Fruit fly (Drosophila melanogaster) whole organism, embryonic: ENCODE measurements around the gene CG5386.

Experiments
- BEAF-32 ChIP-seq: fragments of 200-800 bp; sonication (Bioruptor generic); optimal IDR thresholded peaks from 3 replicates; lab custom pipeline; 2017; ENCODE audit warnings: missing biosample characterization, missing genetic modification characterization, mild to moderate bottlenecking, moderate library complexity, missing genetic modification reagents
- CG10209 ChIP-seq: fragments of 200-800 bp; sonication (Bioruptor generic); optimal IDR thresholded peaks from 3 replicates; lab custom pipeline; 2017; ENCODE audit warnings: missing biosample characterization, mild to moderate bottlenecking, missing genetic modification characterization, missing genetic modification reagents
- CG10267 ChIP-seq: fragments of 200-800 bp; sonication (Bioruptor generic); optimal IDR thresholded peaks from 2 replicates; lab custom pipeline; 2018; ENCODE audit warnings: missing biosample characterization, mild to moderate bottlenecking, missing genetic modification characterization, moderate library complexity
- CG10431 ChIP-seq: fragments of 200-800 bp; sonication (Bioruptor generic); optimal IDR thresholded peaks from 3 replicates; lab custom pipeline; 2018; ENCODE audit warnings: missing biosample characterization, mild to moderate bottlenecking, missing genetic modification characterization
- CG12769 ChIP-seq: fragments of 200-800 bp; sonication (Bioruptor generic); optimal IDR thresholded peaks from 2 replicates; lab custom pipeline; 2019; ENCODE audit warnings: missing biosample characterization, mild to moderate bottlenecking, missing genetic modification characterization, moderate library complexity
- CG13123 ChIP-seq: fragments of 200-800 bp; sonication (Bioruptor generic); optimal IDR thresholded peaks from 2 replicates; lab custom pipeline; 2016; ENCODE audit warnings: missing biosample characterization, missing genetic modification characterization
- CG13287 ChIP-seq: fragments of 200-800 bp; sonication (Bioruptor generic); IDR thresholded peaks from 2 replicates; pipeline ENCODE4 v1.3.6; 2022; ENCODE audit warnings: missing biosample characterization, missing genetic modification characterization; ENCODE audit not compliant: partially characterized antibody
- CG14710 ChIP-seq: fragments of 200-800 bp; sonication (Bioruptor generic); optimal IDR thresholded peaks from 3 replicates; lab custom pipeline; 2019; ENCODE audit warnings: missing biosample characterization, mild to moderate bottlenecking, missing genetic modification characterization, moderate library complexity
- CG16813 ChIP-seq: fragments of 200-800 bp; sonication (Bioruptor generic); IDR thresholded peaks from 3 replicates; pipeline ENCODE4 v1.3.6; 2022; ENCODE audit warnings: missing biosample characterization, missing genetic modification characterization; ENCODE audit not compliant: partially characterized antibody
- CG18619 ChIP-seq: fragments of 200-800 bp; sonication (Bioruptor generic); optimal IDR thresholded peaks from 3 replicates; lab custom pipeline; 2017; ENCODE audit warnings: missing biosample characterization, mild to moderate bottlenecking, missing genetic modification characterization
- CG18764 ChIP-seq: fragments of 200-800 bp; sonication (Bioruptor generic); optimal IDR thresholded peaks from 3 replicates; lab custom pipeline; 2016; ENCODE audit warnings: missing biosample characterization, missing genetic modification characterization
- CG2116 ChIP-seq: fragments of 200-800 bp; sonication (Bioruptor generic); optimal IDR thresholded peaks from 3 replicates; lab custom pipeline; 2018; ENCODE audit warnings: missing biosample characterization, mild to moderate bottlenecking, missing genetic modification characterization
- CG2129 ChIP-seq: fragments of 200-800 bp; sonication (Bioruptor generic); IDR thresholded peaks from 2 replicates; pipeline ENCODE4 v1.3.6; 2022; ENCODE audit warnings: missing biosample characterization, missing genetic modification characterization; ENCODE audit not compliant: partially characterized antibody
- CG2875 ChIP-seq: fragments of 200-800 bp; sonication (Bioruptor generic); optimal IDR thresholded peaks from 2 replicates; lab custom pipeline; 2017; ENCODE audit warnings: missing biosample characterization, mild to moderate bottlenecking, missing genetic modification characterization, missing genetic modification reagents
- CG2889 ChIP-seq: fragments of 200-800 bp; sonication (Bioruptor generic); IDR thresholded peaks from 3 replicates; pipeline ENCODE4 v1.3.6; 2022; ENCODE audit warnings: missing biosample characterization, missing genetic modification characterization
- CG3065 ChIP-seq: fragments of 200-800 bp; sonication (Bioruptor generic); optimal IDR thresholded peaks from 2 replicates; lab custom pipeline; 2016; ENCODE audit warnings: missing biosample characterization, missing genetic modification characterization
- CG34224 ChIP-seq: fragments of 200-800 bp; sonication (Bioruptor generic); IDR thresholded peaks from 3 replicates; pipeline ENCODE4 v1.3.6; 2022; ENCODE audit warnings: missing biosample characterization, missing genetic modification characterization; ENCODE audit not compliant: partially characterized antibody
- CG4730 ChIP-seq: fragments of 200-800 bp; sonication (Bioruptor generic); IDR thresholded peaks from 2 replicates; pipeline ENCODE4 v1.3.6; 2022; ENCODE audit warnings: missing biosample characterization, missing genetic modification characterization
- CG4820 ChIP-seq: fragments of 200-800 bp; sonication (Bioruptor generic); optimal IDR thresholded peaks from 3 replicates; lab custom pipeline; 2016; ENCODE audit warnings: missing biosample characterization, missing genetic modification characterization
- CG4854 ChIP-seq: fragments of 200-800 bp; sonication (Bioruptor generic); optimal IDR thresholded peaks from 2 replicates; lab custom pipeline; 2016; ENCODE audit warnings: missing biosample characterization, missing genetic modification characterization, inconsistent platforms
- CG7963 ChIP-seq: fragments of 200-800 bp; sonication (Bioruptor generic); IDR thresholded peaks from 3 replicates; pipeline ENCODE4 v1.3.6; 2022; ENCODE audit warnings: missing biosample characterization, missing genetic modification characterization; ENCODE audit not compliant: partially characterized antibody
- CoRest ChIP-seq: fragments of 200-800 bp; sonication (Bioruptor generic); optimal IDR thresholded peaks from 3 replicates; lab custom pipeline; 2018; ENCODE audit warnings: missing biosample characterization, mild to moderate bottlenecking, missing genetic modification characterization, moderate library complexity
- Dll ChIP-seq: fragments of 200-800 bp; sonication (Bioruptor generic); IDR thresholded peaks from 4 replicates; pipeline ENCODE4 v1.3.6; 2022; ENCODE audit warnings: missing biosample characterization, missing genetic modification characterization; ENCODE audit not compliant: partially characterized antibody
- Doc3 ChIP-seq: fragments of 200-800 bp; sonication (Bioruptor generic); IDR thresholded peaks from 3 replicates; pipeline ENCODE4 v1.3.6; 2022; ENCODE audit warnings: missing biosample characterization, missing genetic modification characterization; ENCODE audit not compliant: partially characterized antibody
- Ets97D ChIP-seq: fragments of 200-800 bp; sonication (Bioruptor generic); optimal IDR thresholded peaks from 3 replicates; lab custom pipeline; 2016; ENCODE audit warnings: missing biosample characterization, missing genetic modification characterization
- HmgZ ChIP-seq: fragments of 200-800 bp; sonication (Bioruptor generic); optimal IDR thresholded peaks from 2 replicates; lab custom pipeline; 2018; ENCODE audit warnings: missing biosample characterization, mild to moderate bottlenecking, missing genetic modification characterization
- MBD-R2 ChIP-seq: fragments of 200-800 bp; sonication (Bioruptor generic); IDR thresholded peaks from 2 replicates; pipeline ENCODE4 v1.3.6; 2022; ENCODE audit warnings: missing biosample characterization, missing genetic modification characterization
- Myb ChIP-seq: fragments of 200-800 bp; sonication (Bioruptor generic); optimal IDR thresholded peaks from 2 replicates; lab custom pipeline; 2016; ENCODE audit warnings: missing biosample characterization, missing genetic modification characterization
- Nf-YB ChIP-seq: fragments of 200-800 bp; sonication (Bioruptor generic); optimal IDR thresholded peaks from 3 replicates; lab custom pipeline; 2019; ENCODE audit warnings: missing biosample characterization, mild to moderate bottlenecking, missing genetic modification characterization, moderate library complexity
- Sry-δ ChIP-seq: fragments of 200-800 bp; sonication (Bioruptor generic); optimal IDR thresholded peaks from 2 replicates; lab custom pipeline; 2016; ENCODE audit warnings: missing biosample characterization, missing genetic modification characterization
- amos ChIP-seq: fragments of 200-800 bp; sonication (Bioruptor generic); IDR thresholded peaks from 2 replicates; pipeline ENCODE4 v1.3.6; 2022; ENCODE audit warnings: missing biosample characterization, missing genetic modification characterization; ENCODE audit not compliant: partially characterized antibody
- bbx ChIP-seq: fragments of 200-800 bp; sonication (Bioruptor generic); IDR thresholded peaks from 2 replicates; pipeline ENCODE4 v1.3.6; 2022; ENCODE audit warnings: missing biosample characterization, missing genetic modification characterization; ENCODE audit not compliant: partially characterized antibody
- cato ChIP-seq: fragments of 200-800 bp; sonication (Bioruptor generic); optimal IDR thresholded peaks from 2 replicates; lab custom pipeline; 2016; ENCODE audit warnings: missing biosample characterization, missing genetic modification characterization, borderline replicate concordance
- chinmo ChIP-seq: fragments of 200-800 bp; sonication (Bioruptor generic); IDR thresholded peaks from 4 replicates; pipeline ENCODE4 v1.3.6; 2022; ENCODE audit warnings: missing biosample characterization, missing genetic modification characterization; ENCODE audit not compliant: partially characterized antibody
- chm ChIP-seq: fragments of 200-800 bp; sonication (Bioruptor generic); IDR thresholded peaks from 2 replicates; pipeline ENCODE4 v1.3.6; 2022; ENCODE audit warnings: missing biosample characterization, missing genetic modification characterization
- dpn ChIP-seq, 2 experiments: fragments of 200-800 bp; sonication (Bioruptor generic); optimal IDR thresholded peaks; 3 replicates each; lab custom pipeline; 2016; ENCODE audit warnings: missing biosample characterization in 2 of 2, missing genetic modification characterization in 2 of 2
- en ChIP-seq: fragments of 200-800 bp; sonication (Bioruptor generic); optimal IDR thresholded peaks from 2 replicates; lab custom pipeline; 2016; ENCODE audit warnings: missing biosample characterization, missing genetic modification characterization
- gfzf ChIP-seq: fragments of 200-800 bp; sonication (Bioruptor generic); optimal IDR thresholded peaks from 2 replicates; lab custom pipeline; 2016; ENCODE audit warnings: missing biosample characterization, mild to moderate bottlenecking, missing genetic modification characterization, moderate library complexity
- gt ChIP-seq: fragments of 200-800 bp; sonication (Bioruptor generic); IDR thresholded peaks from 2 replicates; pipeline ENCODE4 v1.3.6; 2022; ENCODE audit warnings: missing biosample characterization, missing genetic modification characterization
- hb ChIP-seq: fragments of 200-800 bp; sonication (Bioruptor generic); IDR thresholded peaks from 3 replicates; pipeline ENCODE4 v1.3.6; 2022; ENCODE audit warnings: missing biosample characterization, missing genetic modification characterization; ENCODE audit not compliant: partially characterized antibody
- nerfin-2 ChIP-seq: fragments of 200-800 bp; sonication (Bioruptor generic); IDR thresholded peaks from 2 replicates; pipeline ENCODE4 v1.3.6; 2022; ENCODE audit warnings: missing biosample characterization, missing genetic modification characterization; ENCODE audit not compliant: partially characterized antibody
- pros ChIP-seq: fragments of 200-800 bp; sonication (Bioruptor generic); optimal IDR thresholded peaks from 3 replicates; lab custom pipeline; 2019; ENCODE audit warnings: missing biosample characterization, mild to moderate bottlenecking, missing genetic modification characterization, moderate library complexity
- pzg ChIP-seq: fragments of 200-800 bp; sonication (Bioruptor generic); optimal IDR thresholded peaks from 3 replicates; lab custom pipeline; 2018; ENCODE audit warnings: missing biosample characterization, mild to moderate bottlenecking, missing genetic modification characterization, moderate library complexity
- stwl ChIP-seq: fragments of 200-800 bp; sonication (Bioruptor generic); optimal IDR thresholded peaks from 3 replicates; lab custom pipeline; 2018; ENCODE audit warnings: missing biosample characterization, mild to moderate bottlenecking, missing genetic modification characterization, moderate library complexity
- tll ChIP-seq, 2 experiments: fragments of 200-800 bp in 1 of 2; fragments of >200 bp in 1 of 2; sonication (Bioruptor generic) in 1 of 2; optimal IDR thresholded peaks; 2 replicates each; lab custom pipeline; 2017 to 2019; ENCODE audit warnings: missing biosample characterization in 2 of 2, missing genetic modification characterization in 2 of 2, mild to moderate bottlenecking in 1 of 2, moderate library complexity in 1 of 2
- ttk ChIP-seq: fragments of 200-800 bp; sonication (Bioruptor generic); IDR thresholded peaks from 2 replicates; pipeline ENCODE4 v2.1.2; 2022; ENCODE audit warnings: missing biosample characterization, missing genetic modification characterization
- unc-4 ChIP-seq: fragments of 200-800 bp; sonication (Bioruptor generic); IDR thresholded peaks from 2 replicates; pipeline ENCODE4 v1.3.6; 2022; ENCODE audit warnings: missing biosample characterization, missing genetic modification characterization; ENCODE audit not compliant: partially characterized antibody
- vnd ChIP-seq: fragments of 200-800 bp; sonication (Bioruptor generic); IDR thresholded peaks from 3 replicates; pipeline ENCODE4 v1.3.6; 2022; ENCODE audit warnings: missing biosample characterization, missing genetic modification characterization; ENCODE audit not compliant: partially characterized antibody

Gene CG5386

DNA sequence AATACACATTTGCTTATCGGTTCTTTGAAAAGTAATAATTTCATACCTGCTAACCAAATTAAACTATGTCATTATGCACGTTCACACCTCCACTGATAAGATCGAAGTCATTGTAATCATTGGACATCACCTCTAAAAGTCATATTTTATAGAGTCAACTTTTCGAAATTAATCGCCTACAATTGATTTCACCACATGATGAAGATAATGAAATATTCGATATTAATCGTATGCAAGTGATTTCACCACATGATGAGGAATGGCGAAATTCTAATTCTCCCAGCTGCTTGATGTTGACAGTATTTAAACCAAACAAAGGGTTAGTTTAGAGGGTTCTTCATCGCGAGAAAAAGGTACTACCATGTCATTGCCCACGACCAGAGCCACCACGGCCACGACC is 33.6 kb upstream of the CG5386 start, which contains the start of gene CG18596 (continued):
- TF ChIP-seq HmgZ = no peak
- peak; percentile 35 for TF ChIP-seq CoRest
- TF ChIP-seq CG13287 (GFP tag; lab: Robert Waterston, UW) = peak; percentile 98
- TF ChIP-seq CG10267 (tag; lab: Kevin White, UChicago) = peak; percentile 33
- no peak for TF ChIP-seq ttk (GFP tag; lab: Robert Waterston, UW)
- TF ChIP-seq bbx = peak; percentile 93
- TF ChIP-seq Nf-YB (GFP tag; lab: Kevin White, UChicago) = no peak
- no peak for TF ChIP-seq CG4730 (GFP tag; lab: Robert Waterston, UW)
- no peak for TF ChIP-seq CG12769
- TF ChIP-seq CG4820 (GFP tag; lab: Kevin White, UChicago) = no peak
- no peak for TF ChIP-seq CG3065 (GFP tag; lab: Kevin White, UChicago)
- no peak for TF ChIP-seq CG10209 (GFP tag; lab: Kevin White, UChicago)
- no peak for TF ChIP-seq CG10431
- peak; percentile 56 for TF ChIP-seq Myb
- TF ChIP-seq gfzf (GFP tag; lab: Kevin White, UChicago) = peak; percentile 0
- TF ChIP-seq Doc3 = peak; percentile 96
- TF ChIP-seq en (GFP tag; lab: Kevin White, UChicago) = no peak
- peak; percentile 52; the same call in 1 of the 2 replicates for TF ChIP-seq MBD-R2 (GFP tag; lab: Robert Waterston, UW)
- peak; percentile 60 for TF ChIP-seq pzg (GFP tag; lab: Kevin White, UChicago)
- no peak for TF ChIP-seq CG13123 (GFP tag; lab: Kevin White, UChicago)
- TF ChIP-seq amos (GFP tag; lab: Robert Waterston, UW) = peak; percentile 88
- 0 out of 2 replicates have a peak, but pooled peaks have one; percentile 41 for TF ChIP-seq chm (GFP tag; lab: Robert Waterston, UW)
- peak; percentile 92 for TF ChIP-seq vnd (GFP tag; lab: Robert Waterston, UW)
- peak; percentile 75 for TF ChIP-seq stwl (tag; lab: Kevin White, UChicago)
- no peak for TF ChIP-seq CG2889 (GFP tag; lab: Robert Waterston, UW)
- TF ChIP-seq nerfin-2 (GFP tag; lab: Robert Waterston, UW) = peak; percentile 91
- TF ChIP-seq hb (GFP tag; lab: Robert Waterston, UW) = peak; percentile 78
- TF ChIP-seq BEAF-32 (GFP tag; lab: Kevin White, UChicago) = peak; percentile 88
- TF ChIP-seq chinmo (GFP tag; lab: Robert Waterston, UW) = peak; percentile 42; the same call in 2 of the 4 replicates
- no peak for TF ChIP-seq CG18619 (GFP tag; lab: Kevin White, UChicago)
- TF ChIP-seq Dll (GFP tag; lab: Robert Waterston, UW) = peak; percentile 98
- TF ChIP-seq CG4854 (GFP tag; lab: Kevin White, UChicago) = no peak
- no peak for TF ChIP-seq cato
- TF ChIP-seq CG2129 (GFP tag; lab: Robert Waterston, UW) = peak; percentile 95
- peak in 1 of 2 experiments; percentile 82 for TF ChIP-seq tll (GFP tag; optimal IDR thresholded peaks at IDR 0.05; lab: Kevin White, UChicago)
- peak; percentile 37 for TF ChIP-seq Ets97D
- peak; percentile 43 for TF ChIP-seq CG14710 (tag; lab: Kevin White, UChicago)
- TF ChIP-seq CG2116 = peak; percentile 94
- peak; percentile 78 for TF ChIP-seq Sry-δ (GFP tag; lab: Kevin White, UChicago)
- no peak for TF ChIP-seq CG18764 (GFP tag; lab: Kevin White, UChicago)
- no peak for TF ChIP-seq CG2875 (GFP tag; lab: Kevin White, UChicago)
- no peak for TF ChIP-seq gt
- TF ChIP-seq CG34224 (GFP tag; lab: Robert Waterston, UW) = peak; percentile 97
- TF ChIP-seq pros (GFP tag; lab: Kevin White, UChicago) = no peak
- peak; percentile 61; the same call in 1 of the 3 replicates for TF ChIP-seq CG7963
- TF ChIP-seq unc-4 (GFP tag; lab: Robert Waterston, UW) = peak; percentile 95
- TF ChIP-seq dpn (GFP tag; optimal IDR thresholded peaks at IDR 0.05; lab: Kevin White, UChicago) = no peak
- TF ChIP-seq CG16813 (GFP tag; lab: Robert Waterston, UW) = peak; percentile 92
